Comparison of ENCODE assay signal across 5 fruit fly cellular contexts in the genomic region with DNA sequence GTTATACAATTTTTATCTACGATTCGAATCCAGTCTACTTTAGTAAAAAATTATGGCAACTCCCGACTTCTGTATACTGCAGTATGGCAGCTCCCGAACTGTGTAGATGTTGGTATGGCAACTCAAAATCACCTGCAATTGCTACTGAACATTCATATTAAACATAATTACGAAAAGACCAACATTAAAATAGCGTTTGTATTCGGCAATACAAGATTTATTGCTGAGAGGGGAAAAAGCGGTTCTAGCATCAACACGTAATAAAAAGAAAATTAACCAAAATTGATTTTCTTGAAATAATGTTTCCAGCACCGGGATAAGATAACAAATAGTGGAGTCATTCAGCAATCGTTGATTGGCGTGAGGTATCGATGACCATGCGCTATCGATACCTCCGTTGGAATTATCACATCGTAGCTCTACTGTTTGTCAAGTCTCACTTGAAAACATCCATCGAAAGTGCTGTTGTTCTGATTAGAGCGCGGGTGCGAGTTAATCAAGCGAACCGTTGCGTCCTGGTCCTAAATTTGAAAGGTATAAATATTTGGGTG.
A peak's percentile ranks its signal among the peaks of the same experiment; 100 is the strongest.
TF ChIP-seq lines count a peak whose summit lies in the region.

A gene (plus strand): TSS at position 405 of the 551 bp plus-strand sequence.

- peak; percentile 37 to 48 for TF ChIP-seq CTCF in S2 (optimal IDR thresholded peaks at IDR 0.05; lab: Kevin White, UChicago)
- peak; percentile 66 for TF ChIP-seq CTCF in whole organism, embryonic (GFP tag; optimal IDR thresholded peaks at IDR 0.05; lab: Kevin White, UChicago)

TF ChIP-seq in whole organism, adult, 20 proteins besides CTCF, POLR2A, EP300 and RAD21:
- TF ChIP-seq cnc (optimal IDR thresholded peaks at IDR 0.05; lab: Kevin White, UChicago) (peak in 1 of 2 experiments; percentile 82), Crg-1 (GFP tag; optimal IDR thresholded peaks at IDR 0.05; lab: Kevin White, UChicago) (no peak), CG11617 (GFP tag; optimal IDR thresholded peaks at IDR 0.05; lab: Kevin White, UChicago) (peak; percentile 3), CG1620 (GFP tag; optimal IDR thresholded peaks at IDR 0.05; lab: Kevin White, UChicago) (no peak), kay (GFP tag; lab: Kevin White, UChicago; ENCODE audit: borderline replicate concordance) (no peak), cic (GFP tag; optimal IDR thresholded peaks at IDR 0.05; lab: Kevin White, UChicago) (no peak), bab1 (GFP tag; optimal IDR thresholded peaks at IDR 0.05; lab: Kevin White, UChicago) (peak; percentile 46), CG12768 (GFP tag; optimal IDR thresholded peaks at IDR 0.05; lab: Kevin White, UChicago) (no peak), CG14711 (tag; optimal IDR thresholded peaks at IDR 0.05; lab: Kevin White, UChicago) (no peak)
TF ChIP-seq in whole organism, adult: peak in this region for 3.

TF ChIP-seq in whole organism, embryonic, 481 proteins besides CTCF, POLR2A, EP300 and RAD21 (continues in another document):
- peak; percentile 96 for TF ChIP-seq knrl (GFP tag; IDR thresholded peaks at IDR 0.05; lab: Robert Waterston, UW; ENCODE audit: partially characterized antibody)
- TF ChIP-seq CG14710 (tag; optimal IDR thresholded peaks at IDR 0.05; lab: Kevin White, UChicago) = peak; percentile 73
- peak in 1 of 2 experiments; percentile 12 for TF ChIP-seq dpn (GFP tag; optimal IDR thresholded peaks at IDR 0.05; lab: Kevin White, UChicago)
- peak; percentile 90 for TF ChIP-seq sens (GFP tag; lab: Kevin White, UChicago)
- TF ChIP-seq MESR4 (GFP tag; optimal IDR thresholded peaks at IDR 0.05; lab: Kevin White, UChicago) = peak; percentile 70
- TF ChIP-seq pita (GFP tag; optimal IDR thresholded peaks at IDR 0.05; lab: Kevin White, UChicago) = peak; percentile 49
- peak; percentile 33 for TF ChIP-seq Jarid2 (GFP tag; optimal IDR thresholded peaks at IDR 0.05; lab: Kevin White, UChicago)
- no peak for TF ChIP-seq CG9817 (tag; optimal IDR thresholded peaks at IDR 0.05; lab: Kevin White, UChicago)
- no peak for TF ChIP-seq CG10543 (GFP tag; optimal IDR thresholded peaks at IDR 0.05; lab: Kevin White, UChicago)
- TF ChIP-seq sna (GFP tag; IDR thresholded peaks at IDR 0.05; lab: Robert Waterston, UW; ENCODE audit: partially characterized antibody) = peak; percentile 88
- TF ChIP-seq CG4360 (GFP tag; IDR thresholded peaks at IDR 0.05; lab: Robert Waterston, UW) = no peak
- no peak for TF ChIP-seq Nf-YB (GFP tag; optimal IDR thresholded peaks at IDR 0.05; lab: Kevin White, UChicago)
- no peak for TF ChIP-seq CG18764 (GFP tag; optimal IDR thresholded peaks at IDR 0.05; lab: Kevin White, UChicago)
- TF ChIP-seq CG10959 (GFP tag; IDR thresholded peaks at IDR 0.05; lab: Robert Waterston, UW) = no peak
- peak; percentile 90 for TF ChIP-seq CG34224 (GFP tag; IDR thresholded peaks at IDR 0.05; lab: Robert Waterston, UW; ENCODE audit: partially characterized antibody)
- TF ChIP-seq kay (GFP tag; optimal IDR thresholded peaks at IDR 0.05; lab: Kevin White, UChicago) = peak; percentile 24
- TF ChIP-seq stwl (tag; optimal IDR thresholded peaks at IDR 0.05; lab: Kevin White, UChicago) = peak; percentile 85
- TF ChIP-seq CG17361 (GFP tag; IDR thresholded peaks at IDR 0.05; lab: Robert Waterston, UW) = peak; percentile 60; the same call in 2 of the 3 replicates
- TF ChIP-seq CG17829 (tag; optimal IDR thresholded peaks at IDR 0.05; lab: Kevin White, UChicago) = peak; percentile 31
- TF ChIP-seq Lhr (GFP tag; optimal IDR thresholded peaks at IDR 0.05; lab: Kevin White, UChicago) = peak; percentile 72
- TF ChIP-seq row (GFP tag; IDR thresholded peaks at IDR 0.05; lab: Robert Waterston, UW) = peak; percentile 24; the same call in 1 of the 3 replicates
- peak; percentile 54 for TF ChIP-seq nmo (GFP tag; optimal IDR thresholded peaks at IDR 0.05; lab: Kevin White, UChicago)
- peak; percentile 48 for TF ChIP-seq dm (GFP tag; optimal IDR thresholded peaks at IDR 0.05; lab: Kevin White, UChicago)

TF ChIP-seq in whole organism, prepupa, 60 proteins besides CTCF, POLR2A, EP300 and RAD21:
- peak; percentile 14 for TF ChIP-seq cyc (GFP tag; optimal IDR thresholded peaks at IDR 0.05; lab: Kevin White, UChicago)
- TF ChIP-seq Smox (GFP tag; optimal IDR thresholded peaks at IDR 0.05; lab: Kevin White, UChicago) = peak; percentile 10
- peak; percentile 17 for TF ChIP-seq CG10631 (GFP tag; optimal IDR thresholded peaks at IDR 0.05; lab: Kevin White, UChicago)
- peak; percentile 29 for TF ChIP-seq topi (GFP tag; optimal IDR thresholded peaks at IDR 0.05; lab: Kevin White, UChicago)
- no peak for TF ChIP-seq fkh (GFP tag; optimal IDR thresholded peaks at IDR 0.05; lab: Kevin White, UChicago)
- TF ChIP-seq Eip75B (GFP tag; optimal IDR thresholded peaks at IDR 0.05; lab: Kevin White, UChicago) = no peak
- TF ChIP-seq CG4318 (GFP tag; optimal IDR thresholded peaks at IDR 0.05; lab: Kevin White, UChicago) = no peak
- TF ChIP-seq Eip78C (GFP tag; lab: Kevin White, UChicago) = peak; percentile 82
- TF ChIP-seq lz (GFP tag; optimal IDR thresholded peaks at IDR 0.05; lab: Kevin White, UChicago) = peak; percentile 27
- no peak for TF ChIP-seq acj6 (GFP tag; optimal IDR thresholded peaks at IDR 0.05; lab: Kevin White, UChicago)
- peak; percentile 2 for TF ChIP-seq esn (GFP tag; optimal IDR thresholded peaks at IDR 0.05; lab: Kevin White, UChicago)
- TF ChIP-seq ss (GFP tag; optimal IDR thresholded peaks at IDR 0.05; lab: Kevin White, UChicago) = no peak
- peak; percentile 22 for TF ChIP-seq Ets21C (GFP tag; optimal IDR thresholded peaks at IDR 0.05; lab: Kevin White, UChicago)

TF ChIP-seq in whole organism, wandering third instar larva, 38 proteins besides CTCF, POLR2A, EP300 and RAD21:
- TF ChIP-seq CG32264 (GFP tag; optimal IDR thresholded peaks at IDR 0.05; lab: Kevin White, UChicago) (no peak), psq (GFP tag; optimal IDR thresholded peaks at IDR 0.05; lab: Kevin White, UChicago) (no peak), Mio (GFP tag; optimal IDR thresholded peaks at IDR 0.05; lab: Kevin White, UChicago) (no peak), woc (GFP tag; optimal IDR thresholded peaks at IDR 0.05; lab: Kevin White, UChicago) (no peak), jim (GFP tag; optimal IDR thresholded peaks at IDR 0.05; lab: Kevin White, UChicago) (no peak), sv (GFP tag; optimal IDR thresholded peaks at IDR 0.05; lab: Kevin White, UChicago) (no peak), tai (GFP tag; optimal IDR thresholded peaks at IDR 0.05; lab: Kevin White, UChicago) (no peak), br (GFP tag; optimal IDR thresholded peaks at IDR 0.05; lab: Kevin White, UChicago) (peak; percentile 18), foxo (GFP tag; optimal IDR thresholded peaks at IDR 0.05; lab: Kevin White, UChicago) (peak in 1 of 2 experiments; percentile 37), pan (optimal IDR thresholded peaks at IDR 0.05; lab: Kevin White, UChicago) (no peak), Myc (optimal IDR thresholded peaks at IDR 0.05; lab: Kevin White, UChicago) (peak; percentile 60), N (GFP tag; optimal IDR thresholded peaks at IDR 0.05; lab: Kevin White, UChicago) (no peak), fru (GFP tag; optimal IDR thresholded peaks at IDR 0.05; lab: Kevin White, UChicago) (peak; percentile 18), Abd-B (GFP tag; optimal IDR thresholded peaks at IDR 0.05; lab: Kevin White, UChicago) (no peak), dl (GFP tag; optimal IDR thresholded peaks at IDR 0.05; lab: Kevin White, UChicago; ENCODE audit: insufficient read depth in 1 of 2, partially characterized antibody in 2 of 2) (no peak), rgr (GFP tag; optimal IDR thresholded peaks at IDR 0.05; lab: Kevin White, UChicago) (no peak), sage (GFP tag; optimal IDR thresholded peaks at IDR 0.05; lab: Kevin White, UChicago) (no peak), Hr83 (GFP tag; optimal IDR thresholded peaks at IDR 0.05; lab: Kevin White, UChicago; ENCODE audit: poor library complexity, severe bottlenecking) (no peak), usp (GFP tag; optimal IDR thresholded peaks at IDR 0.05; lab: Kevin White, UChicago) (no peak), HLH106 (tag; optimal IDR thresholded peaks at IDR 0.05; lab: Kevin White, UChicago) (no peak), dsf (GFP tag; optimal IDR thresholded peaks at IDR 0.05; lab: Kevin White, UChicago; ENCODE audit: borderline replicate concordance) (no peak), Vsx2 (GFP tag; optimal IDR thresholded peaks at IDR 0.05; lab: Kevin White, UChicago; ENCODE audit: partially characterized antibody) (no peak), Dfd (GFP tag; optimal IDR thresholded peaks at IDR 0.05; lab: Kevin White, UChicago) (no peak), OdsH (GFP tag; optimal IDR thresholded peaks at IDR 0.05; lab: Kevin White, UChicago) (peak; percentile 33), Hnf4 (GFP tag; optimal IDR thresholded peaks at IDR 0.05; lab: Kevin White, UChicago) (no peak), Rel (GFP tag; optimal IDR thresholded peaks at IDR 0.05; lab: Kevin White, UChicago) (no peak), Rel (tag; optimal IDR thresholded peaks at IDR 0.05; lab: Kevin White, UChicago) (no peak), CrebA (GFP tag; optimal IDR thresholded peaks at IDR 0.05; lab: Kevin White, UChicago; ENCODE audit: borderline replicate concordance) (peak; percentile 14), Hr78 (GFP tag; optimal IDR thresholded peaks at IDR 0.05; lab: Kevin White, UChicago) (no peak), h (GFP tag; optimal IDR thresholded peaks at IDR 0.05; lab: Kevin White, UChicago) (peak; percentile 38), brk (GFP tag; optimal IDR thresholded peaks at IDR 0.05; lab: Kevin White, UChicago) (peak; percentile 40), lola (GFP tag; optimal IDR thresholded peaks at IDR 0.05; lab: Kevin White, UChicago) (no peak), GATAd (GFP tag; optimal IDR thresholded peaks at IDR 0.05; lab: Kevin White, UChicago) (no peak), CG9705 (GFP tag; optimal IDR thresholded peaks at IDR 0.05; lab: Kevin White, UChicago) (no peak), dmrt93B (GFP tag; optimal IDR thresholded peaks at IDR 0.05; lab: Kevin White, UChicago) (no peak), Dif (GFP tag; optimal IDR thresholded peaks at IDR 0.05; lab: Kevin White, UChicago; ENCODE audit: partially characterized antibody) (no peak), Jra (GFP tag; optimal IDR thresholded peaks at IDR 0.05; lab: Kevin White, UChicago) (peak; percentile 21), Sp1 (GFP tag; optimal IDR thresholded peaks at IDR 0.05; lab: Kevin White, UChicago) (no peak), ey (GFP tag; optimal IDR thresholded peaks at IDR 0.05; lab: Kevin White, UChicago) (no peak)
TF ChIP-seq in whole organism, wandering third instar larva: peak in this region for 9.
